Worm (Caenorhabditis elegans) whole organism, mixed stage, embryonic: Measurements from ENCODE around the gene srb-17.

ENCODE experiments used
- ceh-43 ChIP-seq: fragments of 200-800 bp; sonication (Bioruptor generic); optimal IDR thresholded peaks from 2 replicates; lab custom pipeline; 2018; ENCODE audit warnings: mild to moderate bottlenecking, missing genetic modification characterization, moderate library complexity, missing compliant biosample characterization
- ham-2 ChIP-seq: fragments of 200-800 bp; sonication (Bioruptor generic); optimal IDR thresholded peaks from 2 replicates; lab custom pipeline; 2018; ENCODE audit warnings: mild to moderate bottlenecking, missing genetic modification characterization, missing compliant biosample characterization
- nhr-76 ChIP-seq: sonication (generic microtip); optimal IDR thresholded peaks from 2 replicates; lab custom pipeline; 2017; ENCODE audit warnings: missing biosample characterization, missing genetic modification characterization
- tbx-8 ChIP-seq: fragments of 200-800 bp; sonication (Bioruptor generic); optimal IDR thresholded peaks from 2 replicates; lab custom pipeline; 2018; ENCODE audit warnings: mild to moderate bottlenecking, missing genetic modification characterization, moderate library complexity, missing compliant biosample characterization

ce11 chrIV:10443510-10443909 lies 13.5 kb downstream of the srb-17 start, which contains the start of gene F13B12.7:
- no peak for TF ChIP-seq tbx-8 (GFP tag; lab: Kevin White, UChicago)
- TF ChIP-seq ceh-43 (GFP tag; lab: Kevin White, UChicago) = no peak
- no peak for TF ChIP-seq ham-2
- no peak for TF ChIP-seq nhr-76 (tag; lab: Kevin White, UChicago)
